Worm (Caenorhabditis elegans) whole organism, L1 larva: ENCODE measurements around the gene fbxb-24.

Experiments used
- C16A3.4 ChIP-seq: fragments of 150-350 bp; optimal IDR thresholded peaks from 2 replicates; lab custom pipeline; 2014; ENCODE audit warnings: missing biosample characterization, missing genetic modification characterization
- ceh-82 ChIP-seq, 3 experiments: fragments of 150-350 bp in 1 of 3; sonication (generic microtip) in 2 of 3; optimal IDR thresholded peaks; 2 replicates each; lab custom pipeline; 2014 to 2017; ENCODE audit warnings: missing biosample characterization in 3 of 3, missing genetic modification characterization in 3 of 3
- lin-13 ChIP-seq: fragments of 150-350 bp; optimal IDR thresholded peaks from 2 replicates; lab custom pipeline; 2014; ENCODE audit warnings: missing biosample characterization, missing genetic modification reagents, missing genetic modification characterization
- lin-39 ChIP-seq: fragments of 150-350 bp; optimal IDR thresholded peaks from 2 replicates; lab custom pipeline; 2014; ENCODE audit warnings: missing biosample characterization, missing genetic modification reagents, missing genetic modification characterization
- lir-3 ChIP-seq: sonication (generic microtip); optimal IDR thresholded peaks from 2 replicates; lab custom pipeline; 2016; ENCODE audit warnings: mild to moderate bottlenecking, missing genetic modification characterization, moderate library complexity, missing compliant biosample characterization; ENCODE audit not compliant: poor library complexity
- mdl-1 ChIP-seq, 2 experiments: fragments of 150-350 bp; optimal IDR thresholded peaks; 2 replicates each; lab custom pipeline; 2014 to 2017; ENCODE audit warnings: missing biosample characterization in 2 of 2, missing genetic modification characterization in 2 of 2, inconsistent platforms in 1 of 2
- mef-2 ChIP-seq: fragments of 150-350 bp; optimal IDR thresholded peaks from 2 replicates; lab custom pipeline; 2014; ENCODE audit warnings: missing biosample characterization, missing genetic modification characterization
- nhr-237 ChIP-seq: fragments of 150-350 bp; optimal IDR thresholded peaks from 2 replicates; lab custom pipeline; 2014; ENCODE audit warnings: missing biosample characterization, missing genetic modification characterization
- nhr-77 ChIP-seq: fragments of 150-350 bp; optimal IDR thresholded peaks from 2 replicates; lab custom pipeline; 2014; ENCODE audit warnings: missing biosample characterization, missing genetic modification characterization
- sup-37 ChIP-seq: fragments of 200-800 bp; sonication (Bioruptor generic); optimal IDR thresholded peaks from 2 replicates; lab custom pipeline; 2018; ENCODE audit warnings: mild to moderate bottlenecking, missing genetic modification characterization, missing compliant biosample characterization
- tbx-2 ChIP-seq: sonication (generic microtip); optimal IDR thresholded peaks from 2 replicates; lab custom pipeline; 2016; ENCODE audit warnings: missing genetic modification characterization, missing compliant biosample characterization
- unc-62 ChIP-seq: fragments of 150-350 bp; optimal IDR thresholded peaks from 2 replicates; lab custom pipeline; 2014; ENCODE audit warnings: missing biosample characterization, missing genetic modification reagents, missing genetic modification characterization
- unc-86 ChIP-seq: sonication (generic microtip); optimal IDR thresholded peaks from 2 replicates; lab custom pipeline; 2016; ENCODE audit warnings: missing genetic modification characterization, missing compliant biosample characterization
- ztf-11 ChIP-seq, 2 experiments: sonication (generic microtip); optimal IDR thresholded peaks; 2 replicates each; lab custom pipeline; 2016 to 2017; ENCODE audit warnings: missing genetic modification characterization in 2 of 2, missing biosample characterization in 1 of 2, missing compliant biosample characterization in 1 of 2

DNA sequence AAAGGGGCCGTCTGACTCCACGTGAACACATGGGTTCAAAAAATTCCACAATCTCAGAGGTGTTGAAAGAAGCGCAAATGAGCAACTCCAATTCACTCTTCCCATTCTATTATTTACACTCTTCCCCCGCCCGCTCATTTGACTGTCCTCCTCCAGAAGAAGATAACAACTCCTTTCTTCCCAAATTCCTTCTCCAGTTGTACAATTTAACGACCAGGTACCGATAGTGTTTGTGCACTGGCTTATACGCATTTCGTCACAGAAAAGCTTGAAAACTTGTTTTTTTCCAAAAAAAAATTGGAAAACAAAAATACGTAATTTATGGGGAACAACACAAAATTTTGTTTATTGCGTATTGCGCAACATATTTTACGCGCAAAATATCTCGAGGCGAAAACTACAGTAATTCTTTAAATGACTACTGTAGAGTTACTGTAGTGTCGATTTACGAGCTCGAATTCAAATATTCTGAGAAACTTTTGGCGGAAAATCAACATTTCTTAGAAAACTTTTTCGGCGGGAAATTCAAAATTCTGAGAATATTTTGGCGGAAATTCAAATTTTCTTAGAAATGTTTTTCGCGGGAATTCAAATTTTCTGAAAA, 40.6 kb downstream of the fbxb-24 start:
- TF ChIP-seq sup-37 (GFP tag; lab: Kevin White, UChicago) (no peak), mdl-1 (tag; optimal IDR thresholded peaks at IDR 0.05; lab: Kevin White, UChicago) (no peak), unc-62 (no peak), nhr-237 (tag; lab: Kevin White, UChicago) (no peak), lir-3 (no peak), mef-2 (tag; lab: Kevin White, UChicago) (no peak), nhr-77 (tag; lab: Kevin White, UChicago) (no peak), C16A3.4 (tag; lab: Kevin White, UChicago) (no peak), unc-86 (no peak), ceh-82 (tag; optimal IDR thresholded peaks at IDR 0.05; lab: Kevin White, UChicago) (no peak), lin-13 (GFP tag; lab: Kevin White, UChicago) (no peak), ztf-11 (tag; optimal IDR thresholded peaks at IDR 0.05; lab: Kevin White, UChicago) (no peak), lin-39 (no peak), tbx-2 (no peak)
